Fruit fly (Drosophila melanogaster) whole organism, embryonic: ENCODE measurements around the gene CG3587.
A peak's percentile ranks its signal among the peaks of the same experiment; 100 is the strongest.

Experiments
- Abd-B ChIP-seq: fragments of 200-800 bp; sonication (Bioruptor generic); optimal IDR thresholded peaks from 2 replicates; lab custom pipeline; 2018; ENCODE audit warnings: missing biosample characterization, mild to moderate bottlenecking, missing genetic modification characterization, moderate library complexity
- CG10209 ChIP-seq: fragments of 200-800 bp; sonication (Bioruptor generic); optimal IDR thresholded peaks from 3 replicates; lab custom pipeline; 2017; ENCODE audit warnings: missing biosample characterization, mild to moderate bottlenecking, missing genetic modification characterization, missing genetic modification reagents
- CG14860 ChIP-seq: fragments of 200-800 bp; sonication (Bioruptor generic); IDR thresholded peaks from 3 replicates; pipeline ENCODE4 v1.3.6; 2022; ENCODE audit warnings: missing biosample characterization, missing genetic modification characterization; ENCODE audit not compliant: partially characterized antibody
- CG1529 ChIP-seq: fragments of 200-800 bp; sonication (Bioruptor generic); optimal IDR thresholded peaks from 3 replicates; lab custom pipeline; 2018; ENCODE audit warnings: missing biosample characterization, missing genetic modification characterization
- CG15514 ChIP-seq: fragments of 200-800 bp; sonication (Bioruptor generic); optimal IDR thresholded peaks from 3 replicates; lab custom pipeline; 2017; ENCODE audit warnings: missing biosample characterization, missing genetic modification characterization, mild to moderate bottlenecking, moderate library complexity, missing genetic modification reagents
- CG1647 ChIP-seq: fragments of 200-800 bp; sonication (Bioruptor generic); optimal IDR thresholded peaks from 3 replicates; lab custom pipeline; 2016; ENCODE audit warnings: missing biosample characterization, missing genetic modification characterization
- CG16863 ChIP-seq: fragments of 200-800 bp; sonication (Bioruptor generic); optimal IDR thresholded peaks from 3 replicates; lab custom pipeline; 2016; ENCODE audit warnings: missing biosample characterization, missing genetic modification characterization
- CG17385 ChIP-seq: fragments of 200-800 bp; sonication (Bioruptor generic); optimal IDR thresholded peaks from 3 replicates; lab custom pipeline; 2018; ENCODE audit warnings: missing biosample characterization, mild to moderate bottlenecking, missing genetic modification characterization
- CG17912 ChIP-seq: fragments of 200-800 bp; sonication (Bioruptor generic); optimal IDR thresholded peaks from 2 replicates; lab custom pipeline; 2018; ENCODE audit warnings: missing biosample characterization, mild to moderate bottlenecking, missing genetic modification characterization
- CG18476 ChIP-seq: fragments of 200-800 bp; sonication (Bioruptor generic); optimal IDR thresholded peaks from 2 replicates; lab custom pipeline; 2016; ENCODE audit warnings: missing biosample characterization, mild to moderate bottlenecking, missing genetic modification characterization
- CG30020 ChIP-seq: fragments of 200-800 bp; optimal IDR thresholded peaks from 2 replicates; lab custom pipeline; 2019; ENCODE audit warnings: missing biosample characterization, mild to moderate bottlenecking, missing genetic modification characterization, moderate library complexity
- CG31365 ChIP-seq: fragments of 200-800 bp; sonication (Bioruptor generic); optimal IDR thresholded peaks from 2 replicates; lab custom pipeline; 2018; ENCODE audit warnings: missing biosample characterization, mild to moderate bottlenecking, missing genetic modification characterization
- CG31388 ChIP-seq: fragments of 200-800 bp; sonication (Bioruptor generic); optimal IDR thresholded peaks from 2 replicates; lab custom pipeline; 2016; ENCODE audit warnings: missing biosample characterization, missing genetic modification characterization
- CG3163 ChIP-seq: fragments of 200-800 bp; sonication (Bioruptor generic); optimal IDR thresholded peaks from 3 replicates; lab custom pipeline; 2016; ENCODE audit warnings: missing biosample characterization, missing genetic modification characterization
- CG3995 ChIP-seq: fragments of 200-800 bp; sonication (Bioruptor generic); optimal IDR thresholded peaks from 3 replicates; lab custom pipeline; 2016; ENCODE audit warnings: missing biosample characterization, missing genetic modification characterization
- CG42726 ChIP-seq: fragments of 200-800 bp; sonication (Bioruptor generic); IDR thresholded peaks from 2 replicates; pipeline ENCODE4 v1.3.6; 2022; ENCODE audit warnings: missing biosample characterization, missing genetic modification characterization; ENCODE audit not compliant: partially characterized antibody
- CG6791 ChIP-seq: fragments of 200-800 bp; sonication (Bioruptor generic); IDR thresholded peaks from 3 replicates; pipeline ENCODE4 v1.3.6; 2022; ENCODE audit warnings: missing biosample characterization, missing genetic modification characterization; ENCODE audit not compliant: partially characterized antibody
- CHES-1-like ChIP-seq: fragments of 200-800 bp; sonication (Bioruptor generic); optimal IDR thresholded peaks from 2 replicates; lab custom pipeline; 2016; ENCODE audit warnings: missing biosample characterization, missing genetic modification characterization
- CkIIα-i1 ChIP-seq: fragments of 200-800 bp; sonication (Bioruptor generic); IDR thresholded peaks from 2 replicates; pipeline ENCODE4 v1.3.6; 2022; ENCODE audit warnings: missing biosample characterization, missing genetic modification characterization
- Dad ChIP-seq: fragments of 200-800 bp; sonication (Bioruptor generic); optimal IDR thresholded peaks from 3 replicates; lab custom pipeline; 2016; ENCODE audit warnings: missing biosample characterization, missing genetic modification characterization
- Dref ChIP-seq: fragments of 200-800 bp; sonication (Bioruptor generic); IDR thresholded peaks from 2 replicates; pipeline ENCODE4 v1.3.6; 2022; ENCODE audit warnings: missing biosample characterization, missing genetic modification characterization
- E2f1 ChIP-seq: fragments of 200-800 bp; sonication (Bioruptor generic); IDR thresholded peaks from 2 replicates; pipeline ENCODE4 v1.3.6; 2022; ENCODE audit warnings: missing biosample characterization, missing genetic modification characterization
- E2f2 ChIP-seq: fragments of 200-800 bp; sonication (Bioruptor generic); IDR thresholded peaks from 2 replicates; pipeline ENCODE4 v1.3.6; 2022; ENCODE audit warnings: missing biosample characterization, missing genetic modification characterization
- Fer3 ChIP-seq: fragments of 200-800 bp; sonication (Bioruptor generic); optimal IDR thresholded peaks from 2 replicates; lab custom pipeline; 2018; ENCODE audit warnings: missing biosample characterization, mild to moderate bottlenecking, missing genetic modification characterization, moderate library complexity
- GATAe ChIP-seq: fragments of 200-800 bp; sonication (Bioruptor generic); conservative IDR thresholded peaks from 2 replicates; pipeline ENCODE4 v1.3.6; 2022; ENCODE audit warnings: missing biosample characterization, missing genetic modification characterization
- HmgZ ChIP-seq: fragments of 200-800 bp; sonication (Bioruptor generic); optimal IDR thresholded peaks from 2 replicates; lab custom pipeline; 2018; ENCODE audit warnings: missing biosample characterization, mild to moderate bottlenecking, missing genetic modification characterization
- Jarid2 ChIP-seq: fragments of 200-800 bp; sonication (Bioruptor generic); optimal IDR thresholded peaks from 3 replicates; lab custom pipeline; 2017; ENCODE audit warnings: mild to moderate bottlenecking, missing biosample characterization, missing genetic modification reagents, missing genetic modification characterization
- Mad ChIP-seq: fragments of 200-800 bp; sonication (Bioruptor generic); optimal IDR thresholded peaks from 2 replicates; lab custom pipeline; 2016; ENCODE audit warnings: missing biosample characterization, missing genetic modification characterization
- Myb ChIP-seq: fragments of 200-800 bp; sonication (Bioruptor generic); optimal IDR thresholded peaks from 2 replicates; lab custom pipeline; 2016; ENCODE audit warnings: missing biosample characterization, missing genetic modification characterization
- Sox100B ChIP-seq: fragments of 200-800 bp; sonication (Bioruptor generic); optimal IDR thresholded peaks from 3 replicates; lab custom pipeline; 2018; ENCODE audit warnings: missing biosample characterization, mild to moderate bottlenecking, missing genetic modification characterization
- Spps ChIP-seq: fragments of 200-800 bp; sonication (Bioruptor generic); optimal IDR thresholded peaks from 2 replicates; lab custom pipeline; 2018; ENCODE audit warnings: missing biosample characterization, mild to moderate bottlenecking, missing genetic modification characterization
- Taf1 ChIP-seq: fragments of 200-800 bp; sonication (Bioruptor generic); IDR thresholded peaks from 2 replicates; pipeline ENCODE4 v1.3.6; 2022; ENCODE audit warnings: missing biosample characterization, missing genetic modification characterization
- ap ChIP-seq: fragments of 200-800 bp; sonication (Bioruptor generic); IDR thresholded peaks from 2 replicates; pipeline ENCODE4 v1.3.6; 2022; ENCODE audit warnings: missing biosample characterization, missing genetic modification characterization
- ato ChIP-seq: fragments of 200-800 bp; sonication (Bioruptor generic); IDR thresholded peaks from 2 replicates; pipeline ENCODE4 v1.3.6; 2022; ENCODE audit warnings: missing biosample characterization, missing genetic modification characterization; ENCODE audit not compliant: partially characterized antibody
- cg ChIP-seq: fragments of 200-800 bp; sonication (Bioruptor generic); optimal IDR thresholded peaks from 3 replicates; lab custom pipeline; 2019; ENCODE audit warnings: missing biosample characterization, mild to moderate bottlenecking, missing genetic modification characterization, moderate library complexity
- crp ChIP-seq, 2 experiments: fragments of 200-800 bp; sonication (Bioruptor generic); optimal IDR thresholded peaks; 2 replicates in 1 of 2; 3 replicates in 1 of 2; lab custom pipeline; 2017; ENCODE audit warnings: missing biosample characterization in 2 of 2, missing genetic modification characterization in 2 of 2, mild to moderate bottlenecking in 1 of 2, moderate library complexity in 1 of 2
- dm ChIP-seq: fragments of 200-800 bp; sonication (Bioruptor generic); optimal IDR thresholded peaks from 3 replicates; lab custom pipeline; 2016; ENCODE audit warnings: missing biosample characterization, missing genetic modification characterization
- emc ChIP-seq: fragments of 200-800 bp; sonication (Bioruptor generic); optimal IDR thresholded peaks from 2 replicates; lab custom pipeline; 2016; ENCODE audit warnings: missing biosample characterization, missing genetic modification characterization
- exex ChIP-seq: fragments of 200-800 bp; sonication (Bioruptor generic); optimal IDR thresholded peaks from 4 replicates; lab custom pipeline; 2018; ENCODE audit warnings: missing biosample characterization, mild to moderate bottlenecking, missing genetic modification characterization, moderate library complexity
- eyg ChIP-seq: fragments of 200-800 bp; sonication (Bioruptor generic); optimal IDR thresholded peaks from 3 replicates; lab custom pipeline; 2016; ENCODE audit warnings: missing biosample characterization, missing genetic modification characterization
- fu2 ChIP-seq: fragments of 200-800 bp; sonication (Bioruptor generic); optimal IDR thresholded peaks from 2 replicates; lab custom pipeline; 2016; ENCODE audit warnings: missing biosample characterization, missing genetic modification characterization
- hth ChIP-seq: fragments of >200 bp; optimal IDR thresholded peaks from 2 replicates; lab custom pipeline; 2017; ENCODE audit warnings: inconsistent platforms
- maf-S ChIP-seq: fragments of 200-800 bp; sonication (Bioruptor generic); optimal IDR thresholded peaks from 2 replicates; lab custom pipeline; 2016; ENCODE audit warnings: missing biosample characterization, missing genetic modification characterization
- pzg ChIP-seq: fragments of 200-800 bp; sonication (Bioruptor generic); optimal IDR thresholded peaks from 3 replicates; lab custom pipeline; 2018; ENCODE audit warnings: missing biosample characterization, mild to moderate bottlenecking, missing genetic modification characterization, moderate library complexity
- scrt ChIP-seq: fragments of 200-800 bp; sonication (Bioruptor generic); optimal IDR thresholded peaks from 2 replicates; lab custom pipeline; 2018; ENCODE audit warnings: missing biosample characterization, mild to moderate bottlenecking, missing genetic modification characterization, moderate library complexity
- seq ChIP-seq: fragments of 200-800 bp; sonication (Bioruptor generic); IDR thresholded peaks from 2 replicates; pipeline ENCODE4 v1.3.6; 2022; ENCODE audit warnings: missing biosample characterization, missing genetic modification characterization
- sim ChIP-seq: fragments of 200-800 bp; sonication (Bioruptor generic); IDR thresholded peaks from 2 replicates; pipeline ENCODE4 v1.3.6; 2022; ENCODE audit warnings: missing biosample characterization, missing genetic modification characterization
- tio ChIP-seq: fragments of 200-800 bp; sonication (Bioruptor generic); optimal IDR thresholded peaks from 2 replicates; lab custom pipeline; 2017; ENCODE audit warnings: missing biosample characterization, missing genetic modification characterization, inconsistent platforms
- tna ChIP-seq: fragments of 200-800 bp; sonication (Bioruptor generic); IDR thresholded peaks from 2 replicates; pipeline ENCODE4 v1.3.6; 2022; ENCODE audit warnings: missing biosample characterization, missing genetic modification characterization; ENCODE audit not compliant: partially characterized antibody
- yki ChIP-seq: fragments of >200 bp; optimal IDR thresholded peaks from 3 replicates; lab custom pipeline; 2018
- z ChIP-seq: fragments of 200-800 bp; sonication (Bioruptor generic); IDR thresholded peaks from 3 replicates; pipeline ENCODE4 v1.3.6; 2022; ENCODE audit warnings: missing biosample characterization, missing genetic modification characterization

CG3587 gene

dm6 chrX:1947900-1948374 lies 7.8 kb downstream of the CG3587 start (continued):
- 0 out of 2 replicates have a peak, but pooled peaks have one; percentile 6 for TF ChIP-seq GATAe
- no peak for TF ChIP-seq CG18476 (GFP tag; lab: Kevin White, UChicago)
- no peak for TF ChIP-seq Taf1 (GFP tag; lab: Robert Waterston, UW)
- TF ChIP-seq CG17912 (GFP tag; lab: Kevin White, UChicago): no peak
- no peak for TF ChIP-seq tna (GFP tag; lab: Robert Waterston, UW)
- TF ChIP-seq crp (GFP tag; optimal IDR thresholded peaks at IDR 0.05; lab: Kevin White, UChicago): no peak
- 0 out of 2 replicates have a peak, but pooled peaks have one; percentile 3 for TF ChIP-seq CG42726
- TF ChIP-seq HmgZ (tag; lab: Kevin White, UChicago): no peak
- TF ChIP-seq Jarid2 (GFP tag; lab: Kevin White, UChicago): no peak
- TF ChIP-seq dm: no peak
- TF ChIP-seq CG15514 (GFP tag; lab: Kevin White, UChicago): no peak
- TF ChIP-seq CHES-1-like (GFP tag; lab: Kevin White, UChicago): no peak
- TF ChIP-seq CG31388: no peak
- no peak for TF ChIP-seq CG14860 (GFP tag; lab: Robert Waterston, UW)
- peak; percentile 80 for TF ChIP-seq cg (GFP tag; lab: Kevin White, UChicago)
- TF ChIP-seq hth (lab: Kevin White, UChicago): no peak
- no peak for TF ChIP-seq sim
- peak; percentile 91 for TF ChIP-seq CG17385 (GFP tag; lab: Kevin White, UChicago)
- no peak for TF ChIP-seq tio (GFP tag; lab: Kevin White, UChicago)
- TF ChIP-seq CG1529: no peak
- TF ChIP-seq Mad (GFP tag; lab: Kevin White, UChicago): no peak
- no peak for TF ChIP-seq scrt (GFP tag; lab: Kevin White, UChicago)
- TF ChIP-seq Spps: no peak
- no peak for TF ChIP-seq CG30020 (tag; lab: Kevin White, UChicago)
- TF ChIP-seq emc (GFP tag; lab: Kevin White, UChicago): no peak
- no peak for TF ChIP-seq CG10209 (GFP tag; lab: Kevin White, UChicago)
- no peak for TF ChIP-seq CkIIα-i1 (GFP tag; lab: Robert Waterston, UW)
- TF ChIP-seq Sox100B: peak; percentile 51
- peak; percentile 78 for TF ChIP-seq yki (lab: Kevin White, UChicago)
- TF ChIP-seq CG6791 (GFP tag; lab: Robert Waterston, UW): no peak
- no peak for TF ChIP-seq ato (GFP tag; lab: Robert Waterston, UW)
- TF ChIP-seq maf-S (GFP tag; lab: Kevin White, UChicago): no peak
- TF ChIP-seq CG3163 (GFP tag; lab: Kevin White, UChicago): peak; percentile 92
- TF ChIP-seq Dad (GFP tag; lab: Kevin White, UChicago): no peak
- no peak for TF ChIP-seq CG16863
- TF ChIP-seq E2f1 (GFP tag; lab: Robert Waterston, UW): no peak
- no peak for TF ChIP-seq Fer3
- TF ChIP-seq ap (GFP tag; lab: Robert Waterston, UW): no peak
- TF ChIP-seq CG3995 (GFP tag; lab: Kevin White, UChicago): no peak
- TF ChIP-seq Abd-B (GFP tag; lab: Kevin White, UChicago): no peak
- TF ChIP-seq exex (tag; lab: Kevin White, UChicago): no peak
- TF ChIP-seq CG31365: no peak
- no peak for TF ChIP-seq fu2 (GFP tag; lab: Kevin White, UChicago)
- TF ChIP-seq z (GFP tag; lab: Robert Waterston, UW): 0 out of 3 replicates have a peak, but pooled peaks have one; percentile 34
- TF ChIP-seq Dref (GFP tag; lab: Robert Waterston, UW): no peak
- no peak for TF ChIP-seq Myb
- TF ChIP-seq E2f2 (GFP tag; lab: Robert Waterston, UW): no peak
- no peak for TF ChIP-seq pzg
- TF ChIP-seq CG1647: no peak
- TF ChIP-seq eyg (GFP tag; lab: Kevin White, UChicago): no peak
- TF ChIP-seq seq (GFP tag; lab: Robert Waterston, UW): no peak
